Fruit fly (Drosophila melanogaster) whole organism, wandering third instar larva: ENCODE results near the gene CG18094.

Source experiments
- Abd-B ChIP-seq: fragments of >200 bp; optimal IDR thresholded peaks from 2 replicates; lab custom pipeline; 2017; ENCODE audit warnings: missing biosample characterization, missing genetic modification characterization
- CrebA ChIP-seq: fragments of 200-800 bp; sonication (Bioruptor generic); optimal IDR thresholded peaks from 2 replicates; lab custom pipeline; 2016; ENCODE audit warnings: missing biosample characterization, mild to moderate bottlenecking, missing genetic modification characterization, borderline replicate concordance
- Dfd ChIP-seq: fragments of >200 bp; optimal IDR thresholded peaks from 2 replicates; lab custom pipeline; 2017; ENCODE audit warnings: missing biosample characterization, missing genetic modification characterization
- Hnf4 ChIP-seq: fragments of 200-800 bp; sonication (Bioruptor generic); optimal IDR thresholded peaks from 2 replicates; lab custom pipeline; 2016; ENCODE audit warnings: missing biosample characterization, mild to moderate bottlenecking, missing genetic modification characterization
- Hr78 ChIP-seq: fragments of >200 bp; optimal IDR thresholded peaks from 2 replicates; lab custom pipeline; 2017; ENCODE audit warnings: missing biosample characterization, missing genetic modification characterization
- Myc ChIP-seq: fragments of >200 bp; optimal IDR thresholded peaks from 2 replicates; lab custom pipeline; 2017
- OdsH ChIP-seq: fragments of 200-800 bp; sonication (Bioruptor generic); optimal IDR thresholded peaks from 2 replicates; lab custom pipeline; 2016; ENCODE audit warnings: missing biosample characterization, mild to moderate bottlenecking, missing genetic modification characterization
- Rel ChIP-seq, 2 experiments: fragments of 200-800 bp; sonication (Bioruptor generic) in 1 of 2; optimal IDR thresholded peaks; 2 replicates in 1 of 2; 3 replicates in 1 of 2; lab custom pipeline; 2016 to 2019; ENCODE audit warnings: mild to moderate bottlenecking in 2 of 2, missing biosample characterization in 2 of 2, missing genetic modification characterization in 2 of 2, moderate library complexity in 1 of 2
- Sp1 ChIP-seq: fragments of 200-800 bp; sonication (Bioruptor generic); optimal IDR thresholded peaks from 3 replicates; lab custom pipeline; 2019; ENCODE audit warnings: missing biosample characterization, mild to moderate bottlenecking, missing genetic modification characterization, moderate library complexity
- Vsx2 ChIP-seq: fragments of 200-300, 225-300 bp; sonication (Bioruptor generic); optimal IDR thresholded peaks from 2 replicates; lab custom pipeline; 2018; ENCODE audit warnings: missing biosample characterization, missing genetic modification characterization; ENCODE audit not compliant: partially characterized antibody
- br ChIP-seq: fragments of 200-800 bp; sonication (Bioruptor generic); optimal IDR thresholded peaks from 2 replicates; lab custom pipeline; 2016; ENCODE audit warnings: missing biosample characterization, missing genetic modification characterization
- dl ChIP-seq, 2 experiments: fragments of 175-275, 200-275 bp in 1 of 2; fragments of 200-275 bp in 1 of 2; sonication (Bioruptor generic); optimal IDR thresholded peaks; lab custom pipeline; 2018; ENCODE audit warnings: mild to moderate bottlenecking in 2 of 2, missing biosample characterization in 2 of 2, missing genetic modification characterization in 2 of 2, moderate library complexity in 2 of 2; ENCODE audit not compliant: partially characterized antibody in 2 of 2, insufficient read depth in 1 of 2
- dmrt93B ChIP-seq: fragments of 200-800 bp; sonication (Bioruptor generic); optimal IDR thresholded peaks from 2 replicates; lab custom pipeline; 2018; ENCODE audit warnings: missing biosample characterization, mild to moderate bottlenecking, missing genetic modification characterization
- fru ChIP-seq: fragments of 200-800 bp; sonication (Bioruptor generic); optimal IDR thresholded peaks from 3 replicates; lab custom pipeline; 2016; ENCODE audit warnings: missing biosample characterization, mild to moderate bottlenecking, missing genetic modification characterization
- h ChIP-seq: fragments of 200-800 bp; sonication (Bioruptor generic); optimal IDR thresholded peaks from 3 replicates; lab custom pipeline; 2016; ENCODE audit warnings: missing biosample characterization, mild to moderate bottlenecking, missing genetic modification characterization
- lola ChIP-seq: fragments of >200 bp; optimal IDR thresholded peaks from 2 replicates; lab custom pipeline; 2017; ENCODE audit warnings: missing biosample characterization, missing genetic modification characterization
- pan ChIP-seq: fragments of >200 bp; optimal IDR thresholded peaks from 2 replicates; lab custom pipeline; 2017
- psq ChIP-seq: fragments of 200-800 bp; sonication (Bioruptor generic); optimal IDR thresholded peaks from 3 replicates; lab custom pipeline; 2017; ENCODE audit warnings: missing biosample characterization, mild to moderate bottlenecking, missing genetic modification characterization, moderate library complexity
- rgr ChIP-seq: fragments of 200-800 bp; sonication (Bioruptor generic); optimal IDR thresholded peaks from 3 replicates; lab custom pipeline; 2016; ENCODE audit warnings: missing biosample characterization, mild to moderate bottlenecking, missing genetic modification characterization
- sage ChIP-seq: fragments of 200-800 bp; sonication (Bioruptor generic); optimal IDR thresholded peaks from 2 replicates; lab custom pipeline; 2016; ENCODE audit warnings: missing biosample characterization, mild to moderate bottlenecking, missing genetic modification characterization
- sv ChIP-seq: fragments of 200-800 bp; sonication (Bioruptor generic); optimal IDR thresholded peaks from 3 replicates; lab custom pipeline; 2016; ENCODE audit warnings: missing biosample characterization, missing genetic modification characterization
- tai ChIP-seq: sonication (Bioruptor generic); optimal IDR thresholded peaks from 2 replicates; lab custom pipeline; 2016; ENCODE audit warnings: missing biosample characterization, missing genetic modification characterization
- usp ChIP-seq: fragments of >200 bp; optimal IDR thresholded peaks from 2 replicates; lab custom pipeline; 2017; ENCODE audit warnings: missing biosample characterization, missing genetic modification characterization

Gene CG18094

dm6 chr2L:19472256-19472655 lies 17.8 kb upstream of the CG18094 start:
- TF ChIP-seq CrebA (GFP tag; lab: Kevin White, UChicago) (no peak), Hnf4 (no peak), h (GFP tag; lab: Kevin White, UChicago) (no peak)

- TF ChIP-seq pan (lab: Kevin White, UChicago): no peak
- TF ChIP-seq sage (GFP tag; lab: Kevin White, UChicago): no peak
Observed at dm6 chr2L:19473397-19474009, 16.6 kb upstream of the CG18094 start.

- no peak for TF ChIP-seq rgr (GFP tag; lab: Kevin White, UChicago)
- TF ChIP-seq OdsH (GFP tag; lab: Kevin White, UChicago): no peak
- TF ChIP-seq Rel (GFP tag; optimal IDR thresholded peaks at IDR 0.05; lab: Kevin White, UChicago): no peak
- TF ChIP-seq Rel (tag; optimal IDR thresholded peaks at IDR 0.05; lab: Kevin White, UChicago): no peak
- TF ChIP-seq Vsx2: no peak
- no peak for TF ChIP-seq psq
- no peak for TF ChIP-seq sv
- TF ChIP-seq dl (GFP tag; optimal IDR thresholded peaks at IDR 0.05; lab: Kevin White, UChicago; ENCODE audit: insufficient read depth in 1 of 2, partially characterized antibody in 2 of 2): no peak
- TF ChIP-seq tai (GFP tag; lab: Kevin White, UChicago): no peak
- no peak for TF ChIP-seq Abd-B
- TF ChIP-seq fru (GFP tag; lab: Kevin White, UChicago): no peak
- TF ChIP-seq usp: no peak
Observed at dm6 chr2L:19479249-19479984, 10.6 kb upstream of the CG18094 start.

- no peak for TF ChIP-seq usp
- TF ChIP-seq Abd-B: no peak
- peak; percentile 95 for TF ChIP-seq Dfd
Observed at dm6 chr2L:19480406-19481334, 9.4 kb upstream of the CG18094 start.

dm6 chr2L:19484539-19484938 lies 5.5 kb upstream of the CG18094 start, which contains the start of the genes CG10195 and CG13084:
CG10195 (minus strand) TSS chr2L:19484705.
CG13084 (plus strand) TSS chr2L:19484930.
- TF ChIP-seq usp (no peak), Sp1 (no peak), sv (no peak), dmrt93B (no peak)

- TF ChIP-seq Hr78 (GFP tag; lab: Kevin White, UChicago) (no peak), lola (no peak), Myc (lab: Kevin White, UChicago) (no peak), sage (GFP tag; lab: Kevin White, UChicago) (no peak), Rel (GFP tag; optimal IDR thresholded peaks at IDR 0.05; lab: Kevin White, UChicago) (no peak), Rel (tag; optimal IDR thresholded peaks at IDR 0.05; lab: Kevin White, UChicago) (no peak), Sp1 (no peak), dmrt93B (no peak), br (no peak), CrebA (GFP tag; lab: Kevin White, UChicago) (no peak), dl (GFP tag; optimal IDR thresholded peaks at IDR 0.05; lab: Kevin White, UChicago; ENCODE audit: insufficient read depth in 1 of 2, partially characterized antibody in 2 of 2) (no peak), Hnf4 (no peak)
- TF ChIP-seq, all 38 proteins: peak for 0
Observed at dm6 chr2L:19487190-19487589, 2.9 kb upstream of the CG18094 start, which contains the start of gene CG13083. CG13083 (plus strand) TSS chr2L:19487490.
